Fruit fly (Drosophila melanogaster): ENCODE data around the gene CG4751.

Gene CG4751

DNA sequence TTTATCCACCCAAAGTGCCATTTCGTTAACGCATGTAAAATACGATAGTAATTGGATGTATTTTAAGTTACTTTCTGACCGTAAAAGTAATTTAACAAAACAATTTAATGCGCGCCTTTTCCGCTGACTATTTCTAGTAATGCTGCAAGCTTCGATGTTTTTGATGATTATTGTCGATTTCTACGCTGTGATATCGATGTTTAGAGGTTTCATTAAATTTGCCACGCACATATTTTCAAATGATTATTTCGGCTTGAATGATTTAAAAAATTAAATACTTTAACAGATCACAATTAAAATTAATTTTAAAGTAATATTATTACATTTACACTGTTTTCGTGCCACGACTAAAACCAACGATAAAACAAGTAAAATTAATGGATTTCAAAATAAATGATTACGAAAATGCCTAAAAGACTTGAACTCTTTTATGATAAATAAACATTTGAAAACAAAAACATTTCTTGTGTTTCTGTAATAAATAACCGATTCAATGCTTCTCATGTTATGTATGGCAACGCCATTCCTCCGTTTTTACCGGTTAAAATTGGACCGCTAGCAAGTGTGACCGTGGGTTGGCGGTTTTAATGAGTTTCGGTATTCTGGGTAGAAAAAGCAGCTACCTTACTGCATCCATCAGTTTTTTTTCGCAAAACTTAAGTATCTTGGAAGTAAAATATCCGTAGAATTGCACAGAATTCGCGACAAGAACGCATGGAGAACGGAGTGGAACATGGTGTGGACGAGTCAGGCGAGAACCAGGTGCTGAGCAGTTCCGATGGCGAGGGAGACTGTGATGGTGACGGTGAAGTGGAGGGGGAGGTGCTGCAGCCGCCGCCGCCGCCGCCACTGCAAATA, at the start of gene CG4751, which contains the start of gene RfC38:
TSS of gene CG4751 (plus strand) at position 587 of the 858 bp plus-strand sequence.
TSS of gene RfC38 (minus strand) at position 495 of the 858 bp plus-strand sequence.
- TF ChIP-seq noc (tag; optimal IDR thresholded peaks at IDR 0.05), result no peak

DNA sequence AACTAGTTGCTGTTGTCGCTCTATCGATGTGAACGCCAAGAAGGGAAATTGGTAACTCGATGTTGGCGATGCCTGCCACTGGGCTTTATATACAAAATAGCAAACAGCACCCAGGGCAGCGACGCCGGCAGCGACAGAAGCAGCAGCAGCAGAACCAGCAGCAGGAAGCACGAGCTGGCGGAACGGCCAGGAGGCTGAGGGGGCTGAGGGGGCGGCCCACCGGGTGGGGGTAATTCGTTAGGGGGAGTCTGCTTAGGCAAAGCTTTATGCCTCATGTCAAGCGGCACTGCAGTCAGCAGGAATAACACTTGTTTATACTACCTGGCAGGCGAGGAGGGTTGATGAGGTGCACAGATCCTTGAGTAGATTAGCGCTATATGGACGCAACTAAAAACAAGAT, 49.2 kb upstream of the CG4751 start, which contains the start of gene AstC:
TSS of gene AstC (minus strand) at position 63 of the 400 bp plus-strand sequence.
- no peak for TF ChIP-seq noc (tag; optimal IDR thresholded peaks at IDR 0.05)

DNA sequence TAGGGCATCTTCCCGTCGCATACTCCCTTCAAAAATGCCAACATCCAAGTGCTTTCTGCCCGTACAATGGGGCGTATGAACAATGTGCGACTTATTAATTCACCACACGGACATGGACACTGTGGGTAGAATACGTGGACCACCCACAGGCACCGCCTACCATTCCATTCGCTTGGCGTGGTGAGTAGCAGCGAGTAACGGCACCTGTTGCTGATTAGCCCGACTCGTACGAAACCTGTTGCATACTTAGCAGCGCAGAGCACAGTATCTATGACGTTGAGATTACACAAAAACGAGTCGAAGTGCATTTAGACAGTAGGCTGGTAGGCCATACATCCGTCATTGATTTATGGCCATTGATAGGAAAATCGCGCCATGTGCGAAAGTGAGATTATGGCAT, 48.5 kb upstream of the CG4751 start:
- TF ChIP-seq noc (tag; optimal IDR thresholded peaks at IDR 0.05), result no peak

DNA sequence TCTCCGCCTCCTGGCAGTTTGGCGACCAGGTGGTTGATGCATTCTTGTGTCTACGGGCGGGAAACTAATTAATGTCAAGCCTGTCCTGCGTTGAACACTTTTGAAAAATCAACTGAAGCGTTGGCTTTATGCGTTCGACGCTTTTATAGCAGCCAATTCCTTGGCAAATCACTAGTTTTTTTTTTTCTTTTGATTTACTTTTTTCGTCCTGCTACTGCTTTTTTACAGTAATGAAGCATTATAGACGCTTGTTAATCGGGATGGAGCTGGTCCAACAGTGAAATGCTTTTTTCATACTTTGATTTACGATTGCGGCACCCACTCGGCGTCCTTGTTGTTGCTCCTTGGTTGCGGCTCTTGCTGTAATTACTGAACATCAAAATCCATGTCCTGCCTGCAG, 45.4 kb upstream of the CG4751 start, which contains the start of gene AstCC:
TSS of gene AstCC (minus strand) at position 101 of the 400 bp plus-strand sequence.
- no peak for TF ChIP-seq noc (tag; optimal IDR thresholded peaks at IDR 0.05)

DNA sequence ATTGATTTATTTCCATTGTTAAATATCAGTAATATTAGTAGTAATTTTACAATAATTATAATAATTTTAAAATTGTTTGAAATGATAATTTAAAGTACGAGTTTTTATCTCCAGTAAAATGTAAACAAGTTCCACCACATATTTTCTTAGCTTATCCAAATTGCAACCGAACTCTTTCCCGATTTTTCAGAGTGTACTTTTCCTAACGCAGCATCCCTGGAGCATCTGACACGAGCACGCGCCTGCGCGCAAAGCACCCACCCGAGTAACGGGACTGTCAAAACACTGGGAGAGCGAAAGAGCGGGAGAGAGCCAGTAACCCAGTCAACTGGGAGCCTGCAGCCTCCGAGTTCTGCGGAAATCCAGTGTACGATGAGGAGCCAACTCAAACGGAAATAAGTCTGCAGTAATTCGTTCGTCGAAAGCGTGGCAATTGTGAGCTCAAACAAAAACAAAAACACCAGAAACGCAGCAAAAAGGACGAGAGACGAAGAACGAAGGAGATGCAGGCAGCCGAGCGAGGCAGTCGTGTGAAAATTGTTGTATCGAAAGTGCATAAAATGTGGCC, 44.1 kb upstream of the CG4751 start, which contains the start of gene CG16854:
TSS of gene CG16854 (plus strand) at position 365 of the 568 bp plus-strand sequence.
- TF ChIP-seq noc (tag; optimal IDR thresholded peaks at IDR 0.05), result no peak

DNA sequence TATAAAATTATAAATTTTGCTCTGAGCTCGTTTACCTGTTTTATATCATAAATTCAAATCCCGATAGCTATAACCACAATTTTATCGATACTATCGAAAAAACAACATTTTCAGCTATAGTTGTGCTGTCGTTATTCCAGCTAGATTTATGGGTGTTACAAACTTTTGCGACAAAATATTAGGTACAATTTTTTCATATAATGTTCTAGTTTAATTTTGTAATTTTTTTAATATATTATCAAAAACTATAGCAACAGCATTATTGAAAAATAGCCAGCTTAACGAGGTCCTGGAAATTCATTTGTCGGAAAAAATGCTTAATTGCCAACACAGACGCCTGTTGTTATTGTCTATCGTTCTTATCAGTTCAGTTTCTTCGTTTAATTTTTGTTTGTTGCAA, 39.4 kb upstream of the CG4751 start, which contains the start of gene Wdr59:
TSS of gene Wdr59 (plus strand) at position 334 of the 400 bp plus-strand sequence.
- no peak for TF ChIP-seq noc (tag; optimal IDR thresholded peaks at IDR 0.05)

DNA sequence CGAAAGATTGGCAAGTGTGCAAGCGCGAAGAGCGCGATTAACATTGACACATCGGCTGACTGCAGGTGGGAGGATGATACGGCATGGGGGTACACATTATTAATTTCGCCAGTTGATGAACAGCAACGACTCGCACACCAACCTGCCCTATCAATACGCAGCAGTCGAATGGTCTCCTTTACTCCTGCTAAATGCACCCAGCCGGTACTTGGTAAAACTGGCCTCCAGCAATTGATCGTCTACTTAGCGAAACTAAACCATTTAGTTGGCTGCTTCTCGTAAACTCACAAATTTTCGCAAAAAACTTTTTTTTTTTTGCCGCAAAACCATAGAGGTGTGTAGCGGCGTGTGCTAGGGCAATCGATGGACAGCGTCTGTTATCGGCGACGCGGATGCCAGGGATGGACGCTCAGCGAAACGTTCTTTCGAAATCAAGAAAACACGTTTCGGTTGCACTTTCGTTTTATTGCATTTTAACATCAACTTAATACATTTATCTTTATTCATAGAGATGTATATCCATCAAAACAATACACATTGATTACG, 29.9 kb upstream of the CG4751 start, which contains the start of gene Ge-1:
TSS of gene Ge-1 (minus strand) at position 373 of the 546 bp plus-strand sequence.
- no peak for TF ChIP-seq noc (tag; optimal IDR thresholded peaks at IDR 0.05)

DNA sequence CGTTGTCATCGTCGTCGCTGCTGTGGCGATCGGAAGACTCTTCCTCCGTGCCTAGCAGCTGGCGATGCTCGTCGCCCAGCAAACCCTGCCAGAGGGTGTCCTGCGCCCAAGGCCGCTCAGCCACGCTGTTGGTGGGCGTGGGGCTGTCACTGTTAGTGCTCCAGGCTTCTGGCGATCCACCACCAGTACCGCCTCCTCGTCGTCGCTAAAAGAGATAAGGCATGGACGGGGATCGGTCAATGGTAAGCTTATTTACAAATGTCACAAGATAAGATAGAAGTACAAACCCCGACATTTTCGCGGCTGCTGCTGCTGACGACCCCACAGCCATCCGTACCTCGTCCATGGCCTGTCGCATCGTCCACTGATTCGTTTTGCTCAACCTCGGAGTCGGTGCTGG, 25.2 kb upstream of the CG4751 start:
- TF ChIP-seq noc (tag; optimal IDR thresholded peaks at IDR 0.05), result no peak

DNA sequence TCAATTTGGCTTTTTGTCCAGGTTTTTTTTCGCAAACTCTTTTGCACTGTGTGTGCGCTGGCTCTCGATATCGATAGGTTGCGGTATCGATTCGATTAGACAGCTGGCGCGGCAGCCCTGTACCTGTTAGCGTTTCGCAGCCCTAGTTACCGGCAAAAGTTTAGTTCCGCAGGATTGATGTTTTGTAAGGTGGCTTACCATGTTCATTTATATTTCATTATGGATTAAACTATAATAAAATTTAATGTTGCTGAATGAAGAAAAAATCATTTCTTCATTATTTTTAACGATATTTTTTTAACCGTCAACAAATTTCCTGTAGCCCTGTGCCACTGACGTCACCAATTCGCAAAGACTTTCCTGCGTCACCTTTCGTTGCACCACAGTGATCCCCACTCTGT, 24.0 kb upstream of the CG4751 start, which contains the start of gene Reps:
TSS of gene Reps (minus strand) at position 84 of the 401 bp plus-strand sequence.
- TF ChIP-seq noc (tag; optimal IDR thresholded peaks at IDR 0.05), result peak; percentile 95

DNA sequence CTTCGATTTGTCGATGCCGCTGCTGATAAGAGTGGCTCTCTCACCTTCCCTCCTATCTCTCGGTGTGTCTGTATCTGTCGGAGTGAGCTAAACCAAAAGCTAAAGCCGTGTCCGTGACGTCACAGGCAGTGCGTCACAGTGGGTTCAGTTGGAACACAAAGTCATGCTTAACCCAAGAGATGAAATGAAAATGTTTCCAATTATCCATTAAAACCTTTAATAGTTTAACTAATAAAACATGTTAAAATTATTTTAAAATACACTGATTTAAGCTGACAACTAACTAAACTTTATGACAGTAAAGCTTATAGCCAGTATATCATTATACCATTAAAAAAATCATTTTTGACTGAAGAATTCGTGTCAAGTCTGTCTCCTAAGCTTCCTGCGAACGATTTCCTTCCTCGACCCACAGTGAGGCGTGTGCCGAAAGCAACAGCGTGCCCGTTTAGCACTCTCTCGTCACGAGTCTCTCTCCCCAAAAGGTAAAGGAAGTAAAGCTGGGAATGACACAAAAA, 17.5 kb upstream of the CG4751 start, which contains the start of gene Idua:
TSS of gene Idua (minus strand) at position 51 of the 518 bp plus-strand sequence.
- TF ChIP-seq noc (tag; optimal IDR thresholded peaks at IDR 0.05), result no peak

DNA sequence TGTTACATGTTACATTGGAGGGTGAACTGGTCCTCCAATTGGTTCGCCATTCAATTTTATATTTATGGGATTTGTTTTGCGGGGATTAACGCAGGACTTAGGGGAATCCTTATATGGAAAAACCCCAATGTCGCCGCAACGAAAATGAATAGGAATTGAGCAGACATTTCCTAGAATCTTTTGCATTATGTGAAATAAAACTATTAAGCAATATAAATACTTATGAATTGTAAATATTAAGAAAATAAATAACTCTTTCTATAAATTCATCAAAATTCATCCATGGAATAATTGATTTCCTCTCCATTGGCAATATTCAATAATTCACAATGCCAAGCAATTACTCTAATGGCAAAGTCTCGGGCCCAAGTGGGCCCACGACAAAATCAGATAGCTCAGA, 16.8 kb upstream of the CG4751 start, which contains the start of gene Gr32a:
TSS of gene Gr32a (plus strand) at position 301 of the 400 bp plus-strand sequence.
- no peak for TF ChIP-seq noc (tag; optimal IDR thresholded peaks at IDR 0.05)

DNA sequence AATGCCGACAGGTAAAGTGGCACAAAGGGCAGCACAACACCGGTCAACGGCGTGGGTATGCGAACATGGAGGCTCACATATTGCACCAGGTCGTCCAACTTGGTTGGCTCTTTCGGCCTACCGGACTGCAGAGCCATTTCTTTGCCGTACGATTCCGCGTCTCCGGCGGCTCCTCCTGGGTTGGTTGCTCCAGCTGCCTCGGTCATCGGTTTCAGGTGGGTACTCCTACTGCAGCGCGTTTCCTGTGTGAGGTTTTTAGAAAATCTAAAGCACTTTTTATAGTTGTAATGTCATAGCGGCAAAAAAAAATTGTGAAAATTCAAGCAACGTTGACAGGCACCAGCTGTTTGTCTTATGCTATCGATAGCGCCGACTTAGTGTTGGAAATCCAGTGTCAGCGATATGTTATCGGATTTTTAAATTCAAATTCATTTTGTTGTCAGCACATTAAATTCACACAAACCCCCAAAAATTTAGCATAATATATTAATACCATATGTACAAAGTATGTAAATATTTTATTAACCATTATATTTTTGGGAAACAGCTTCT, 10.5 kb upstream of the CG4751 start, which contains the start of gene CG6230:
TSS of gene CG6230 (minus strand) at position 354 of the 552 bp plus-strand sequence.
- TF ChIP-seq noc (tag; optimal IDR thresholded peaks at IDR 0.05), result no peak

DNA sequence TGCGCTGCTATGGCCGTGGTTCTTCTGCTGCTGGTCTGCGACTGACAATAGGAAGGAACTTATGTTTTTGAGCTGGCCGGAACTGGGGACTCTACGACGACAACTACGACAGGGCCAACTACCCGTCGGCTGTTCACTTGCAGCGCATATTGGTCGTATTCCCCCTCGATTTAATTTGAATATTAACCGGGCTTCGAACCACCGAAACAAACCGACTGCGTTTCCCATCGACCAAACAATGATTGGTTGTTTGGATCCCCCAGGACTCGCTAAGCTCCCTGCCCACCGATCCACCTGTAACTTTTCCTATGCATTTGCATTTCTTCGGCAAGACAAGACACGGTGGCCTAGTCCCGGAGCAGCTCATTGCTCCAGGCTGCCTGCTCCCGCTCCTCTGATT, 8.9 kb upstream of the CG4751 start, which contains the start of gene Dnaaf4:
TSS of gene Dnaaf4 (minus strand) at position 101 of the 400 bp plus-strand sequence.
- no peak for TF ChIP-seq noc (tag; optimal IDR thresholded peaks at IDR 0.05)

DNA sequence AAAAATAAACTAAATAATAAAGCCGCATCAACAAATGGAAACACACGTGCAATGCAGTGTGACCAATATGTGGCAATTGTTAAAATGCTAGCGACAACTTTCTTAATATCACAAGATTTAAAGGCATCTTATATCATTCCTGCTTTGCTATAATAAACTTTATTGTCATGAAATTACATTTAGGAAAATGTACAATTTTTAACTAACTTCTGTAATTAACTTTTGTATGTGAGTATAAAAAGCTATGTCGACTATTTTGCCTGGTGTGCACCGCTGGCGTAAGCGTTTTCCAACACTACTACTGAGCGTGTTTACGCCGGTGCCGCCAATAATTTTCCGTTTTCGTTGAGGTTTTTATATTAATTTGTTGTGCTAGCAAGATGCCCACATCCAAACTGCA, 7.0 kb upstream of the CG4751 start, which contains the start of the genes Csl4 and Nup160:
TSS of gene Csl4 (minus strand) at position 69 of the 400 bp plus-strand sequence.
TSS of gene Nup160 (plus strand) at position 279 of the 400 bp plus-strand sequence.
- TF ChIP-seq noc (tag; optimal IDR thresholded peaks at IDR 0.05), result no peak

DNA sequence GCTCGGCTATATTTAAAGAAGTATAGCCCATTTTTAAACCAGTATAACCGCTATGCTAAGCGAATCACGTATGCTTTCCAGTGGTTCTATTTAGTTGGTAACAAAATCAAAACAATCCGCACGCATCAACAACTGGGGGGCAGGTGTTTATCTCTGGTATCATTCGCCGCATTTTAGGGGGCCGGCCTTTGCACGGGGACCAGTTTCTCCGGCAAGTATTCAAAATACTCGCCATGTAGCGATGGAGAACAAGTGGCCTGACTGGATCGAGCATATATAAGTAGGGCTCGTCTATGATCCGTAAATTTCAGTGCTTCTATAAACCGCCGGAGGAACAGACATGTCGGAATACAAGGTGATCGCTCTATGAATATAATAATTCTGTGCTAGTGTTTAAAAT, 5.6 kb downstream of the CG4751 start, which contains the start of gene hgo:
TSS of gene hgo (plus strand) at position 301 of the 400 bp plus-strand sequence.
- TF ChIP-seq noc (tag; optimal IDR thresholded peaks at IDR 0.05), result no peak
